Worm (Caenorhabditis elegans) whole organism, L4 larva: ENCODE results near the gene clec-181.

Experiments used
- D1046.2 ChIP-seq: fragments of 200-800 bp; sonication (Bioruptor generic); IDR thresholded peaks from 2 replicates; pipeline ENCODE4 v1.3.6; 2022; ENCODE audit warnings: missing genetic modification characterization, missing compliant biosample characterization
- F10B5.3 ChIP-seq: sonication (generic microtip); optimal IDR thresholded peaks from 2 replicates; lab custom pipeline; 2016; ENCODE audit warnings: mild to moderate bottlenecking, missing genetic modification characterization, missing compliant biosample characterization
- F26F4.8 ChIP-seq: fragments of 200-800 bp; sonication (Bioruptor generic); conservative IDR thresholded peaks from 2 replicates; pipeline ENCODE4 v1.3.6; 2022; ENCODE audit warnings: missing genetic modification characterization, missing compliant biosample characterization
- F37D6.2 ChIP-seq: sonication (generic microtip); optimal IDR thresholded peaks from 2 replicates; lab custom pipeline; 2016; ENCODE audit warnings: mild to moderate bottlenecking, missing genetic modification characterization, missing compliant biosample characterization
- Y105C5A.15 ChIP-seq: fragments of 200-800 bp; sonication (Bioruptor generic); IDR thresholded peaks from 2 replicates; pipeline ENCODE4 v1.3.6; 2022; ENCODE audit warnings: missing genetic modification characterization, missing compliant biosample characterization
- ZK337.2 ChIP-seq: fragments of 200-800 bp; sonication (Bioruptor generic); IDR thresholded peaks from 2 replicates; pipeline ENCODE4 v1.3.6; 2022; ENCODE audit warnings: missing genetic modification reagents, missing genetic modification characterization, missing compliant biosample characterization
- ZK546.5 ChIP-seq, 2 experiments: sonication (generic microtip); optimal IDR thresholded peaks; 2 replicates each; lab custom pipeline; 2017; ENCODE audit warnings: missing biosample characterization in 2 of 2, missing genetic modification characterization in 2 of 2
- aha-1 ChIP-seq: fragments of 150-350 bp; peaks from one replicate; lab custom pipeline; 2014; ENCODE audit warnings: missing biosample characterization, missing genetic modification characterization
- aly-2 ChIP-seq: sonication (generic microtip); optimal IDR thresholded peaks from 2 replicates; lab custom pipeline; 2018; ENCODE audit warnings: missing biosample characterization, missing genetic modification characterization
- ama-1 ChIP-seq: fragments of 150-350 bp; optimal IDR thresholded peaks from 2 replicates; lab custom pipeline; 2014; ENCODE audit warnings: inconsistent platforms, mixed read lengths
- ceh-32 ChIP-seq: sonication (generic microtip); optimal IDR thresholded peaks from 2 replicates; lab custom pipeline; 2016; ENCODE audit warnings: mild to moderate bottlenecking, missing genetic modification characterization, missing compliant biosample characterization; ENCODE audit not compliant: poor library complexity
- ceh-62 ChIP-seq: sonication (generic microtip); optimal IDR thresholded peaks from 2 replicates; lab custom pipeline; 2017; ENCODE audit warnings: missing biosample characterization, missing genetic modification characterization
- ceh-82 ChIP-seq: sonication (generic microtip); optimal IDR thresholded peaks from 2 replicates; lab custom pipeline; 2017; ENCODE audit warnings: missing biosample characterization, missing genetic modification characterization
- daf-12 ChIP-seq: fragments of 150-350 bp; optimal IDR thresholded peaks from 2 replicates; lab custom pipeline; 2014; ENCODE audit warnings: missing biosample characterization, missing genetic modification reagents, missing genetic modification characterization
- daf-16 ChIP-seq, 3 experiments: sonication (generic microtip); optimal IDR thresholded peaks; 2 replicates each; lab custom pipeline; 2016 to 2017; ENCODE audit warnings: missing genetic modification characterization in 3 of 3, missing genetic modification reagents in 3 of 3, mild to moderate bottlenecking in 2 of 3, missing compliant biosample characterization in 2 of 3, missing biosample characterization in 1 of 3, moderate library complexity in 1 of 3
- egl-27 ChIP-seq: sonication (generic microtip); optimal IDR thresholded peaks from 3 replicates; lab custom pipeline; 2017; ENCODE audit warnings: missing biosample characterization, missing genetic modification reagents, missing genetic modification characterization
- fkh-10 ChIP-seq: fragments of 150-350 bp; optimal IDR thresholded peaks from 2 replicates; lab custom pipeline; 2014; ENCODE audit warnings: missing biosample characterization, missing genetic modification reagents, missing genetic modification characterization
- hlh-11 ChIP-seq: fragments of 200-800 bp; sonication (Bioruptor generic); optimal IDR thresholded peaks from 2 replicates; lab custom pipeline; 2018; ENCODE audit warnings: mild to moderate bottlenecking, missing genetic modification characterization, missing compliant biosample characterization
- lim-7 ChIP-seq: fragments of 200-800 bp; sonication (Bioruptor generic); IDR thresholded peaks from 2 replicates; pipeline ENCODE4 v1.3.6; 2022; ENCODE audit warnings: missing genetic modification characterization, missing compliant biosample characterization
- lin-39 ChIP-seq: fragments of 150-350 bp; optimal IDR thresholded peaks from 2 replicates; lab custom pipeline; 2014; ENCODE audit warnings: missing biosample characterization, missing genetic modification reagents, missing genetic modification characterization
- lsy-2 ChIP-seq, 2 experiments: fragments of 150-350 bp in 1 of 2; sonication (generic microtip) in 1 of 2; optimal IDR thresholded peaks; 2 replicates each; lab custom pipeline; 2014 to 2017; ENCODE audit warnings: missing biosample characterization in 2 of 2, missing genetic modification characterization in 2 of 2
- madf-5 ChIP-seq, 2 experiments: fragments of 200-800 bp; sonication (Bioruptor generic); IDR thresholded peaks; 2 replicates each; pipeline ENCODE4 v1.3.6; 2022; ENCODE audit warnings: missing compliant biosample characterization in 2 of 2, missing genetic modification characterization in 2 of 2
- madf-9 ChIP-seq: fragments of 200-800 bp; sonication (Bioruptor generic); conservative IDR thresholded peaks from 2 replicates; pipeline ENCODE4 v1.3.6; 2022; ENCODE audit warnings: missing genetic modification reagents, missing genetic modification characterization, missing compliant biosample characterization
- mdl-1 ChIP-seq, 2 experiments: fragments of 150-350 bp in 1 of 2; sonication (generic microtip) in 1 of 2; optimal IDR thresholded peaks; 2 replicates each; lab custom pipeline; 2014 to 2017; ENCODE audit warnings: missing biosample characterization in 2 of 2, missing genetic modification characterization in 2 of 2
- mdt-29 ChIP-seq: fragments of 200-800 bp; sonication (Bioruptor generic); IDR thresholded peaks from 2 replicates; pipeline ENCODE4 v1.3.6; 2022; ENCODE audit warnings: missing genetic modification reagents, missing genetic modification characterization, missing compliant biosample characterization
- mes-2 ChIP-seq: sonication (generic microtip); optimal IDR thresholded peaks from 2 replicates; lab custom pipeline; 2016; ENCODE audit warnings: missing genotype, mild to moderate bottlenecking, missing genetic modification characterization, missing compliant biosample characterization; ENCODE audit not compliant: poor library complexity, severe bottlenecking
- mxl-2 ChIP-seq: fragments of 200-800 bp; sonication (Bioruptor generic); conservative IDR thresholded peaks from 2 replicates; pipeline ENCODE4 v1.3.6; 2022; ENCODE audit warnings: missing genetic modification reagents, missing genetic modification characterization, missing compliant biosample characterization
- mxl-3 ChIP-seq: fragments of 200-800 bp; sonication (Bioruptor generic); optimal IDR thresholded peaks from 2 replicates; lab custom pipeline; 2018; ENCODE audit warnings: mild to moderate bottlenecking, missing genetic modification characterization, missing compliant biosample characterization
- nhr-11 ChIP-seq: fragments of 150-350 bp; optimal IDR thresholded peaks from 2 replicates; lab custom pipeline; 2014; ENCODE audit warnings: missing biosample characterization, missing genetic modification characterization
- nhr-111 ChIP-seq: fragments of 200-800 bp; sonication (Bioruptor generic); optimal IDR thresholded peaks from 2 replicates; lab custom pipeline; 2018; ENCODE audit warnings: mild to moderate bottlenecking, missing genetic modification characterization, missing compliant biosample characterization
- nhr-237 ChIP-seq: sonication (generic microtip); optimal IDR thresholded peaks from 2 replicates; lab custom pipeline; 2017; ENCODE audit warnings: missing biosample characterization, missing genetic modification characterization
- nhr-6 ChIP-seq: fragments of 150-350 bp; optimal IDR thresholded peaks from 2 replicates; lab custom pipeline; 2014; ENCODE audit warnings: missing biosample characterization, missing genetic modification characterization
- nhr-77 ChIP-seq: fragments of 150-350 bp; optimal IDR thresholded peaks from 2 replicates; lab custom pipeline; 2014; ENCODE audit warnings: missing biosample characterization, missing genetic modification characterization
- pha-4 ChIP-seq, 2 experiments: fragments of 150-350 bp in 1 of 2; fragments of 200-800 bp in 1 of 2; sonication (Bioruptor generic) in 1 of 2; IDR thresholded peaks in 1 of 2; optimal IDR thresholded peaks in 1 of 2; 2 replicates each; pipeline versions ENCODE4 v1.3.6 to Lab custom; 2014 to 2022; ENCODE audit warnings: missing genetic modification characterization in 2 of 2, missing genetic modification reagents in 2 of 2, missing biosample characterization in 1 of 2, missing compliant biosample characterization in 1 of 2
- php-3 ChIP-seq: fragments of 200-800 bp; sonication (Bioruptor generic); IDR thresholded peaks from 2 replicates; pipeline ENCODE4 v1.3.6; 2022; ENCODE audit warnings: missing genetic modification reagents, missing genetic modification characterization, missing compliant biosample characterization
- rbr-2 ChIP-seq: sonication (generic microtip); optimal IDR thresholded peaks from 2 replicates; lab custom pipeline; 2016; ENCODE audit warnings: missing genotype, missing genetic modification characterization, missing compliant biosample characterization
- saeg-2 ChIP-seq: fragments of 200-800 bp; sonication (Bioruptor generic); IDR thresholded peaks from 2 replicates; pipeline ENCODE4 v1.3.6; 2022; ENCODE audit warnings: missing genetic modification reagents, missing genetic modification characterization, missing compliant biosample characterization
- set-16 ChIP-seq: fragments of 200-800 bp; sonication (Bioruptor generic); IDR thresholded peaks from 2 replicates; pipeline ENCODE4 v1.3.6; 2022; ENCODE audit warnings: missing genetic modification reagents, missing genetic modification characterization, missing compliant biosample characterization
- snpc-4 ChIP-seq: fragments of 150-350 bp; optimal IDR thresholded peaks from 2 replicates; lab custom pipeline; 2014; ENCODE audit warnings: missing biosample characterization, missing genetic modification characterization
- spr-1 ChIP-seq: sonication (generic microtip); optimal IDR thresholded peaks from 2 replicates; lab custom pipeline; 2016; ENCODE audit warnings: mild to moderate bottlenecking, missing genetic modification characterization, missing compliant biosample characterization
- tra-1 ChIP-seq: fragments of 200-800 bp; sonication (Bioruptor generic); IDR thresholded peaks from 2 replicates; pipeline ENCODE4 v1.3.6; 2022; ENCODE audit warnings: missing genetic modification reagents, missing genetic modification characterization, missing compliant biosample characterization
- unc-62 ChIP-seq, 3 experiments: fragments of 150-350 bp in 1 of 3; sonication (generic microtip); optimal IDR thresholded peaks in 2 of 3; peaks in 1 of 3; 1 replicate in 1 of 3; 2 replicates in 2 of 3; lab custom pipeline; 2014 to 2017; ENCODE audit warnings: missing biosample characterization in 3 of 3, missing genetic modification characterization in 3 of 3, missing genetic modification reagents in 3 of 3, missing genotype in 1 of 3
- zag-1 ChIP-seq: fragments of 150-350 bp; optimal IDR thresholded peaks from 2 replicates; lab custom pipeline; 2014; ENCODE audit warnings: missing biosample characterization, missing genetic modification characterization

The clec-181 gene

DNA sequence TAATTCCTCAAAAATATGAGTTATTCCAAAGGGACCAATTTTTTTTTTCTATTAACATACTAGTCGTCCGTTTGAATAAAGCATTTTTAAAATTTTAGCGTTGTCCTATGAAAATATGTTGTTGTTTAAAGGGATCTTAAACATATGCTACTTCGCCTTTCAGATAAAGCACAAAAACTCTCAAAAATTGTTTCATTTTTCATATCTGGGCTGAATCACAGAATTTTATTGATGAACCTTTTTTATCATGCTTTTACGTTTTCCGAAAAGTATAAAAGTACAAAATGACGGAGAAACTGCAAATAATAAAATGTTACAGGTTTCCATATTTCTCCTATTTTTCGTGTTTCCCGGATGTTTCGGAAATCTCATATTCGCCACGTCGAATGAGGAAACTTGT, at the start of gene clec-181:
clec-181 (plus strand) TSS at position 301 of the 400 bp plus-strand sequence.
- TF ChIP-seq daf-16 (GFP tag; optimal IDR thresholded peaks at IDR 0.05; lab: Kevin White, UChicago): no peak
- no peak for TF ChIP-seq daf-16 (tag; optimal IDR thresholded peaks at IDR 0.05; lab: Kevin White, UChicago)
- no peak for TF ChIP-seq zag-1
- TF ChIP-seq ceh-62: no peak
- TF ChIP-seq lsy-2 (tag; optimal IDR thresholded peaks at IDR 0.05; lab: Kevin White, UChicago): no peak
- no peak for TF ChIP-seq ZK337.2 (GFP tag; lab: Robert Waterston, UW)
- no peak for TF ChIP-seq fkh-10 (GFP tag; lab: Kevin White, UChicago)
- TF ChIP-seq ZK546.5 (tag; optimal IDR thresholded peaks at IDR 0.05; lab: Kevin White, UChicago): no peak
- TF ChIP-seq rbr-2 (tag; lab: Kevin White, UChicago): no peak

- TF ChIP-seq F26F4.8 (no peak), unc-62 (GFP tag; optimal IDR thresholded peaks at IDR 0.05 in 1 of 2; lab: Kevin White, UChicago) (no peak), unc-62 (tag; optimal IDR thresholded peaks at IDR 0.05; lab: Kevin White, UChicago) (no peak), hlh-11 (tag; lab: Kevin White, UChicago) (no peak), nhr-11 (tag; lab: Kevin White, UChicago) (no peak)
These were observed 36.7 kb upstream of the clec-181 start, which contains the start of gene npr-22 for ce11 chrIV:8559132-8559531. npr-22 (plus strand) TSS chrIV:8559432.

ce11 chrIV:8570253-8570652, 25.6 kb upstream of the clec-181 start, which contains the start of gene Y59H11AM.4:
Y59H11AM.4 (minus strand) TSS chrIV:8570353.
- TF ChIP-seq F37D6.2 (tag; lab: Kevin White, UChicago): no peak
- no peak for TF ChIP-seq php-3 (GFP tag; lab: Robert Waterston, UW)
- TF ChIP-seq mxl-2 (GFP tag; lab: Robert Waterston, UW): no peak
- no peak for TF ChIP-seq nhr-111 (GFP tag; lab: Kevin White, UChicago)
- TF ChIP-seq F26F4.8: no peak
- TF ChIP-seq F10B5.3 (tag; lab: Kevin White, UChicago): no peak
- no peak for TF ChIP-seq Y105C5A.15 (GFP tag; lab: Robert Waterston, UW)
- no peak for TF ChIP-seq hlh-11 (tag; lab: Kevin White, UChicago)
- TF ChIP-seq ceh-82 (tag; lab: Kevin White, UChicago): no peak
- TF ChIP-seq ama-1 (lab: Kevin White, UChicago): no peak
- TF ChIP-seq snpc-4 (tag; lab: Kevin White, UChicago): no peak
- no peak for TF ChIP-seq aly-2
- no peak for TF ChIP-seq mdl-1 (tag; optimal IDR thresholded peaks at IDR 0.05; lab: Kevin White, UChicago)
- TF ChIP-seq, all 104 proteins: peak for 0

DNA sequence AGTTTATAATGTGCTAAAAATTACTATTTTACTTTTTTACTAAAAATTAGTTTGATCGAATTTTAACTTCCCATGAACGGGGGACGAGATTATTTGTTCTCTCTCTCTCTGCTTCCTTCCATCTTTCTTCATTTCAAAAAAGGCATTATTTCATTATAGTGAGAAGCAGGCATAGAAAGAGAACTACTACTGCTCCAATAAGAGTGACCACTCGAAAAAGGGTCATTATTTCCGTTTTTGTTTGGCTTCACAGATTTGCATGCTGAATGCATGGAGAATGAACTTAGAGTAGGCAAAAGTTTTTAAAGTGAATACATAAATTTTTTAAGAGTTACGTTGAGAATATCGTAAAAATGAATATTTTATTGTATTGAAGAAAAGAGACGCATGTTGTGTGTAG, 25.1 kb upstream of the clec-181 start:
- TF ChIP-seq ZK546.5 (tag; optimal IDR thresholded peaks at IDR 0.05; lab: Kevin White, UChicago): no peak
- TF ChIP-seq nhr-77 (tag; lab: Kevin White, UChicago): no peak
- peak in 1 of 2 experiments; percentile 92 for TF ChIP-seq unc-62 (GFP tag; optimal IDR thresholded peaks at IDR 0.05 in 1 of 2; lab: Kevin White, UChicago)
- no peak for TF ChIP-seq unc-62 (tag; optimal IDR thresholded peaks at IDR 0.05; lab: Kevin White, UChicago)
- no peak for TF ChIP-seq madf-5 (GFP tag; IDR thresholded peaks at IDR 0.05; lab: Robert Waterston, UW)
- no peak for TF ChIP-seq hlh-11 (tag; lab: Kevin White, UChicago)
- TF ChIP-seq ceh-62: no peak
- no peak for TF ChIP-seq D1046.2 (GFP tag; lab: Robert Waterston, UW)
- no peak for TF ChIP-seq spr-1
- TF ChIP-seq set-16 (GFP tag; lab: Robert Waterston, UW): no peak
- no peak for TF ChIP-seq tra-1
- no peak for TF ChIP-seq nhr-6 (tag; lab: Kevin White, UChicago)
- no peak for TF ChIP-seq php-3 (GFP tag; lab: Robert Waterston, UW)
- TF ChIP-seq aha-1 (tag; lab: Kevin White, UChicago): peak; percentile 10
- TF ChIP-seq mdt-29 (GFP tag; lab: Robert Waterston, UW): no peak

DNA sequence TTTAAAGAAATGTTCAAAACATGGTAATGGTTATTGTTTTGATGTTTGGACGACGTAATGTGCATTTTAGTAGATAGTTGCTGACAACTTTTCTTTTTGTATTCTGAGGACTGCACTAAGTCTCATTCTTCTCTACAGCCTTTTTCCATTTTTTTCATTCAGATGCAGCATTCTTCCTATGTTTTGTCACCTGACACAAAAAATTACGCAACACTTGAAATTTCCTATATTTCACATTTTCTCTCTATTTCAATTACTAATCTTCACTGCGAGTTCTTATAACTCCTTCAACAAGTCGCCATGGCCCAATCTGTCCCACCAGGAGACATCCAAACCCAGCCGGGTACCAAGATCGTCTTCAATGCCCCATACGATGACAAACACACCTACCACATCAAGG, 24.7 kb upstream of the clec-181 start, which contains the start of gene Y59H11AM.1:
Y59H11AM.1 (plus strand) TSS at position 301 of the 400 bp plus-strand sequence.
- TF ChIP-seq mxl-2 (GFP tag; lab: Robert Waterston, UW): no peak
- no peak for TF ChIP-seq lsy-2 (tag; optimal IDR thresholded peaks at IDR 0.05; lab: Kevin White, UChicago)
- TF ChIP-seq pha-4 (GFP tag; IDR thresholded peaks at IDR 0.05; lab: Robert Waterston, UW): no peak
- TF ChIP-seq pha-4 (tag; optimal IDR thresholded peaks at IDR 0.05; lab: Kevin White, UChicago): no peak
- no peak for TF ChIP-seq nhr-237 (tag; lab: Kevin White, UChicago)
- no peak for TF ChIP-seq madf-9 (GFP tag; lab: Robert Waterston, UW)
- TF ChIP-seq lin-39 (tag; lab: Kevin White, UChicago): no peak
- TF ChIP-seq egl-27 (tag; lab: Kevin White, UChicago): no peak
- no peak for TF ChIP-seq ceh-32 (tag; lab: Kevin White, UChicago)
- TF ChIP-seq mes-2 (tag; lab: Kevin White, UChicago): no peak
- no peak for TF ChIP-seq saeg-2 (GFP tag; lab: Robert Waterston, UW)
- TF ChIP-seq lim-7 (GFP tag; lab: Robert Waterston, UW): no peak
- TF ChIP-seq daf-12 (tag; lab: Kevin White, UChicago): no peak
- no peak for TF ChIP-seq mxl-3 (GFP tag; lab: Kevin White, UChicago)
